3 fruit fly cellular contexts compared by ENCODE assay signal in genomic region chrX:3039743-3040142, dm6.
TF ChIP-seq lines count a peak whose summit lies in the region.

No protein-coding gene starts in this region.

TF ChIP-seq in whole organism, embryonic, 481 proteins besides CTCF, POLR2A, EP300 and RAD21 (continued from another document and continues in another):
- no peak for TF ChIP-seq GATAe (GFP tag; conservative IDR thresholded peaks at IDR 0.05; lab: Robert Waterston, UW)
- TF ChIP-seq grn (GFP tag; optimal IDR thresholded peaks at IDR 0.05; lab: Kevin White, UChicago): no peak
- TF ChIP-seq Stat92E (GFP tag; optimal IDR thresholded peaks at IDR 0.05; lab: Kevin White, UChicago): no peak
- no peak for TF ChIP-seq toy (GFP tag; IDR thresholded peaks at IDR 0.05; lab: Robert Waterston, UW)
- peak; percentile 59 for TF ChIP-seq CG33557 (GFP tag; optimal IDR thresholded peaks at IDR 0.05; lab: Kevin White, UChicago)
- TF ChIP-seq NK7.1 (GFP tag; optimal IDR thresholded peaks at IDR 0.05; lab: Kevin White, UChicago): no peak
- no peak for TF ChIP-seq BtbVII (GFP tag; optimal IDR thresholded peaks at IDR 0.05; lab: Kevin White, UChicago)
- no peak for TF ChIP-seq B-H1 (GFP tag; IDR thresholded peaks at IDR 0.05; lab: Robert Waterston, UW)
- no peak for TF ChIP-seq CG6791 (GFP tag; IDR thresholded peaks at IDR 0.05; lab: Robert Waterston, UW; ENCODE audit: partially characterized antibody)
- no peak for TF ChIP-seq Opbp (GFP tag; IDR thresholded peaks at IDR 0.05; lab: Robert Waterston, UW; ENCODE audit: partially characterized antibody)
- peak; percentile 38 for TF ChIP-seq CG2678 (tag; optimal IDR thresholded peaks at IDR 0.05; lab: Kevin White, UChicago)
- peak; percentile 46 for TF ChIP-seq gsb-n (tag; optimal IDR thresholded peaks at IDR 0.05; lab: Kevin White, UChicago)
- no peak for TF ChIP-seq CG13894 (tag; optimal IDR thresholded peaks at IDR 0.05; lab: Kevin White, UChicago)
- TF ChIP-seq CG30431 (GFP tag; optimal IDR thresholded peaks at IDR 0.05; lab: Kevin White, UChicago): no peak
- TF ChIP-seq ftz-f1 (GFP tag; optimal IDR thresholded peaks at IDR 0.05; lab: Kevin White, UChicago): no peak
- TF ChIP-seq pfk (GFP tag; optimal IDR thresholded peaks at IDR 0.05; lab: Kevin White, UChicago): no peak
- TF ChIP-seq CG16863 (GFP tag; optimal IDR thresholded peaks at IDR 0.05; lab: Kevin White, UChicago): no peak
- peak; percentile 45 for TF ChIP-seq ttk (GFP tag; IDR thresholded peaks at IDR 0.05; lab: Robert Waterston, UW)
- TF ChIP-seq chinmo (GFP tag; IDR thresholded peaks at IDR 0.05; lab: Robert Waterston, UW; ENCODE audit: partially characterized antibody): no peak
- TF ChIP-seq CG6272 (GFP tag; IDR thresholded peaks at IDR 0.05; lab: Robert Waterston, UW): no peak
- TF ChIP-seq abd-A (tag; optimal IDR thresholded peaks at IDR 0.05; lab: Kevin White, UChicago): no peak
- no peak for TF ChIP-seq Med (GFP tag; lab: Kevin White, UChicago)
- TF ChIP-seq CG10543 (GFP tag; optimal IDR thresholded peaks at IDR 0.05; lab: Kevin White, UChicago): no peak
- no peak for TF ChIP-seq stc (GFP tag; IDR thresholded peaks at IDR 0.05; lab: Robert Waterston, UW)
- no peak for TF ChIP-seq CG7357 (GFP tag; IDR thresholded peaks at IDR 0.05; lab: Robert Waterston, UW)
- no peak for TF ChIP-seq hb (GFP tag; IDR thresholded peaks at IDR 0.05; lab: Robert Waterston, UW; ENCODE audit: partially characterized antibody)
- TF ChIP-seq MTF-1 (GFP tag; optimal IDR thresholded peaks at IDR 0.05; lab: Kevin White, UChicago; ENCODE audit: borderline replicate concordance): no peak
- no peak for TF ChIP-seq CG7987 (GFP tag; optimal IDR thresholded peaks at IDR 0.05; lab: Kevin White, UChicago)
- no peak for TF ChIP-seq CG10321 (GFP tag; IDR thresholded peaks at IDR 0.05; lab: Robert Waterston, UW)
- TF ChIP-seq CG12155 (GFP tag; optimal IDR thresholded peaks at IDR 0.05; lab: Kevin White, UChicago): no peak
- no peak for TF ChIP-seq Elba2 (GFP tag; optimal IDR thresholded peaks at IDR 0.05; lab: Kevin White, UChicago)
- TF ChIP-seq CG3407 (GFP tag; optimal IDR thresholded peaks at IDR 0.05; lab: Kevin White, UChicago): no peak
- no peak for TF ChIP-seq Ravus (GFP tag; IDR thresholded peaks at IDR 0.05; lab: Robert Waterston, UW)
- no peak for TF ChIP-seq Oaz (GFP tag; IDR thresholded peaks at IDR 0.05; lab: Robert Waterston, UW)
- no peak for TF ChIP-seq zen2 (GFP tag; IDR thresholded peaks at IDR 0.05; lab: Robert Waterston, UW; ENCODE audit: partially characterized antibody)
- no peak for TF ChIP-seq CG9817 (tag; optimal IDR thresholded peaks at IDR 0.05; lab: Kevin White, UChicago)
- no peak for TF ChIP-seq da (GFP tag; optimal IDR thresholded peaks at IDR 0.05; lab: Kevin White, UChicago)
- no peak for TF ChIP-seq fru (optimal IDR thresholded peaks at IDR 0.05; lab: Kevin White, UChicago)
- TF ChIP-seq tap (tag; optimal IDR thresholded peaks at IDR 0.05; lab: Kevin White, UChicago): peak; percentile 8
- TF ChIP-seq pb (GFP tag; optimal IDR thresholded peaks at IDR 0.05; lab: Kevin White, UChicago): no peak
- TF ChIP-seq dati (GFP tag; IDR thresholded peaks at IDR 0.05; lab: Robert Waterston, UW): no peak
- TF ChIP-seq CG1602 (GFP tag; optimal IDR thresholded peaks at IDR 0.05; lab: Kevin White, UChicago): peak; percentile 16
- peak; percentile 47 for TF ChIP-seq CG30403 (GFP tag; optimal IDR thresholded peaks at IDR 0.05; lab: Kevin White, UChicago)
- TF ChIP-seq CG32772 (GFP tag; IDR thresholded peaks at IDR 0.05; lab: Robert Waterston, UW): no peak
- TF ChIP-seq sob (GFP tag; IDR thresholded peaks at IDR 0.05; lab: Robert Waterston, UW): no peak
- no peak for TF ChIP-seq CG3726 (GFP tag; IDR thresholded peaks at IDR 0.05; lab: Robert Waterston, UW)

TF ChIP-seq in whole organism, prepupa, 60 proteins besides CTCF, POLR2A, EP300 and RAD21 (continued from another document):
- TF ChIP-seq Blimp-1 (GFP tag; optimal IDR thresholded peaks at IDR 0.05; lab: Kevin White, UChicago): peak; percentile 37
- TF ChIP-seq esn (GFP tag; optimal IDR thresholded peaks at IDR 0.05; lab: Kevin White, UChicago): peak; percentile 87
- TF ChIP-seq achi (GFP tag; optimal IDR thresholded peaks at IDR 0.05; lab: Kevin White, UChicago): peak; percentile 86
- TF ChIP-seq CG7368 (GFP tag; optimal IDR thresholded peaks at IDR 0.05; lab: Kevin White, UChicago): peak; percentile 70
- TF ChIP-seq CG11294 (GFP tag; IDR thresholded peaks at IDR 0.05; lab: Robert Waterston, UW): peak; percentile 48; the same call in 1 of the 2 replicates
- peak; percentile 82 for TF ChIP-seq fd59A (GFP tag; optimal IDR thresholded peaks at IDR 0.05; lab: Kevin White, UChicago)
- peak; percentile 72 for TF ChIP-seq CG11762 (GFP tag; optimal IDR thresholded peaks at IDR 0.05; lab: Kevin White, UChicago; ENCODE audit: insufficient read depth)
- no peak for TF ChIP-seq dac (GFP tag; optimal IDR thresholded peaks at IDR 0.05; lab: Kevin White, UChicago)
- TF ChIP-seq CG3032 (tag; optimal IDR thresholded peaks at IDR 0.05; lab: Kevin White, UChicago): peak; percentile 90
- peak; percentile 88 for TF ChIP-seq CG10631 (GFP tag; optimal IDR thresholded peaks at IDR 0.05; lab: Kevin White, UChicago)
- peak; percentile 86 for TF ChIP-seq pdm3 (GFP tag; optimal IDR thresholded peaks at IDR 0.05; lab: Kevin White, UChicago)
- peak; percentile 56 for TF ChIP-seq CG4318 (GFP tag; optimal IDR thresholded peaks at IDR 0.05; lab: Kevin White, UChicago)
- TF ChIP-seq Sox102F (GFP tag; optimal IDR thresholded peaks at IDR 0.05; lab: Kevin White, UChicago): peak; percentile 75
- peak; percentile 86 for TF ChIP-seq CG1621 (tag; optimal IDR thresholded peaks at IDR 0.05; lab: Kevin White, UChicago)
- peak; percentile 70 for TF ChIP-seq CG31627 (GFP tag; optimal IDR thresholded peaks at IDR 0.05; lab: Kevin White, UChicago)
- peak; percentile 85 for TF ChIP-seq CG6792 (GFP tag; optimal IDR thresholded peaks at IDR 0.05; lab: Kevin White, UChicago)
- peak; percentile 89 for TF ChIP-seq Ets96B (tag; optimal IDR thresholded peaks at IDR 0.05; lab: Kevin White, UChicago)
- TF ChIP-seq vri (GFP tag; optimal IDR thresholded peaks at IDR 0.05; lab: Kevin White, UChicago): peak; percentile 67
- TF ChIP-seq fd85E (GFP tag; optimal IDR thresholded peaks at IDR 0.05; lab: Kevin White, UChicago): peak; percentile 16
- TF ChIP-seq CG8119 (GFP tag; IDR thresholded peaks at IDR 0.05; lab: Robert Waterston, UW): peak; percentile 80
- TF ChIP-seq lz (GFP tag; optimal IDR thresholded peaks at IDR 0.05; lab: Kevin White, UChicago): peak; percentile 79
- peak; percentile 85 for TF ChIP-seq CG8632 (GFP tag; optimal IDR thresholded peaks at IDR 0.05; lab: Kevin White, UChicago)
- peak; percentile 80 for TF ChIP-seq Lpt (GFP tag; optimal IDR thresholded peaks at IDR 0.05; lab: Kevin White, UChicago)
- TF ChIP-seq CG6808 (GFP tag; optimal IDR thresholded peaks at IDR 0.05; lab: Kevin White, UChicago): peak; percentile 91
- peak; percentile 71 for TF ChIP-seq cyc (GFP tag; optimal IDR thresholded peaks at IDR 0.05; lab: Kevin White, UChicago)
- no peak for TF ChIP-seq fkh (GFP tag; optimal IDR thresholded peaks at IDR 0.05; lab: Kevin White, UChicago)
- peak; percentile 79 for TF ChIP-seq CG9139 (GFP tag; optimal IDR thresholded peaks at IDR 0.05; lab: Kevin White, UChicago)
- TF ChIP-seq CG16779 (tag; optimal IDR thresholded peaks at IDR 0.05; lab: Kevin White, UChicago): peak; percentile 72
- TF ChIP-seq CG6163 (GFP tag; IDR thresholded peaks at IDR 0.05; lab: Robert Waterston, UW): peak; percentile 92
- TF ChIP-seq Sox15 (GFP tag; optimal IDR thresholded peaks at IDR 0.05; lab: Kevin White, UChicago): peak; percentile 51
- no peak for TF ChIP-seq Hr38 (GFP tag; optimal IDR thresholded peaks at IDR 0.05; lab: Kevin White, UChicago)
- peak; percentile 62 for TF ChIP-seq CG8319 (GFP tag; optimal IDR thresholded peaks at IDR 0.05; lab: Kevin White, UChicago)
- peak; percentile 44 for TF ChIP-seq CG11902 (GFP tag; optimal IDR thresholded peaks at IDR 0.05; lab: Kevin White, UChicago)
- peak; percentile 59 for TF ChIP-seq CG6854 (GFP tag; optimal IDR thresholded peaks at IDR 0.05; lab: Kevin White, UChicago)
- peak; percentile 57 for TF ChIP-seq Ets21C (GFP tag; optimal IDR thresholded peaks at IDR 0.05; lab: Kevin White, UChicago)
- peak; percentile 83 for TF ChIP-seq CG3919 (GFP tag; optimal IDR thresholded peaks at IDR 0.05; lab: Kevin White, UChicago)

TF ChIP-seq in whole organism, wandering third instar larva, 38 proteins besides CTCF, POLR2A, EP300 and RAD21 (continued from another document):
- TF ChIP-seq Dif (GFP tag; optimal IDR thresholded peaks at IDR 0.05; lab: Kevin White, UChicago; ENCODE audit: partially characterized antibody): no peak
- TF ChIP-seq Hr78 (GFP tag; optimal IDR thresholded peaks at IDR 0.05; lab: Kevin White, UChicago): no peak
- TF ChIP-seq GATAd (GFP tag; optimal IDR thresholded peaks at IDR 0.05; lab: Kevin White, UChicago): no peak
- no peak for TF ChIP-seq Jra (GFP tag; optimal IDR thresholded peaks at IDR 0.05; lab: Kevin White, UChicago)
- no peak for TF ChIP-seq Dfd (GFP tag; optimal IDR thresholded peaks at IDR 0.05; lab: Kevin White, UChicago)
- TF ChIP-seq Hnf4 (GFP tag; optimal IDR thresholded peaks at IDR 0.05; lab: Kevin White, UChicago): peak; percentile 74
- no peak for TF ChIP-seq Vsx2 (GFP tag; optimal IDR thresholded peaks at IDR 0.05; lab: Kevin White, UChicago; ENCODE audit: partially characterized antibody)
TF ChIP-seq in whole organism, wandering third instar larva: peak in this region for 17.
